Fruit fly (Drosophila melanogaster): ENCODE measurements around the gene CG11779.

CG11779 gene

DNA sequence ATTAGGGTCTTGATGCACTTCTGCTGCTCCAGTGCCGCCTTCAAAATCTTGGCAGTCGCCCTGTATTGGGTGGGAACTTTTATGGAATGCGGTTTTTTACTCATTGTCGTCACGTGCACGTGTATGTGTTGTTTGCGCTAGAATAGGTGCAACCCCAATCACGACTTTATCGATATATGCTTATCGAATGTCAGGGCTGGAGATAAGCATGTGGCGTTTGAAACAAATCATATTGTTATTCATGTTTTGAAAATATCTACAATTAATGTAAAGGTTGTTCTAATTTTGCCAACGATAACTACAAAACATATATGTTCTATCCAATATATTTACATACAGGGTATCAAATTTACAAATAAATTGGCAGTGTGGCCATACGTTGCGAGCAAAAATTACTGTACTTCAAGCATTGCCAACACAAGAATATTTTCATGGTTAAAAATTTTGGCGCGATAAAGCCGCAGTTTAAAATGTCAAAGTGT is 2.5 kb upstream of the CG11779 start, which contains the start of the genes CG42359 and Nsun5 (continued):
- TF ChIP-seq D (optimal IDR thresholded peaks at IDR 0.05) = no peak
- peak; percentile 79 for TF ChIP-seq D (GFP tag; optimal IDR thresholded peaks at IDR 0.05)
- TF ChIP-seq Med (GFP tag) = peak; percentile 99
- TF ChIP-seq ash1 (GFP tag; optimal IDR thresholded peaks at IDR 0.05) = peak; percentile 57
- TF ChIP-seq CG8359 (GFP tag; optimal IDR thresholded peaks at IDR 0.05; ENCODE audit: borderline replicate concordance) = peak; percentile 64
- peak; percentile 57; the same call in 1 of the 2 replicates for TF ChIP-seq CG4360 (GFP tag; IDR thresholded peaks at IDR 0.05)
- TF ChIP-seq CG3065 (GFP tag; optimal IDR thresholded peaks at IDR 0.05) = peak; percentile 79
- peak; percentile 93 for TF ChIP-seq HmgZ (tag; optimal IDR thresholded peaks at IDR 0.05)
- TF ChIP-seq vfl (GFP tag; optimal IDR thresholded peaks at IDR 0.05) = peak; percentile 89
- TF ChIP-seq corto (GFP tag; optimal IDR thresholded peaks at IDR 0.05) = peak; percentile 26
- peak; percentile 89 for TF ChIP-seq CG2678 (tag; optimal IDR thresholded peaks at IDR 0.05)
- TF ChIP-seq CG1233 (GFP tag; optimal IDR thresholded peaks at IDR 0.05) = peak; percentile 81
- TF ChIP-seq bigmax (GFP tag; optimal IDR thresholded peaks at IDR 0.05) = peak; percentile 59
- peak; percentile 74 for TF ChIP-seq tna (GFP tag; IDR thresholded peaks at IDR 0.05; ENCODE audit: partially characterized antibody)
- TF ChIP-seq HHEX (GFP tag; optimal IDR thresholded peaks at IDR 0.05) = peak; percentile 84
- TF ChIP-seq CG8478 (optimal IDR thresholded peaks at IDR 0.05) = no peak
- TF ChIP-seq prd (optimal IDR thresholded peaks at IDR 0.05) = no peak
- peak; percentile 95 for TF ChIP-seq prd (GFP tag; IDR thresholded peaks at IDR 0.05)
- TF ChIP-seq bsh (GFP tag; optimal IDR thresholded peaks at IDR 0.05) = peak in 1 of 2 experiments; percentile 90
- TF ChIP-seq Lhr (GFP tag; optimal IDR thresholded peaks at IDR 0.05) = peak; percentile 88
- TF ChIP-seq CG10147 (GFP tag; optimal IDR thresholded peaks at IDR 0.05) = peak; percentile 85
- 0 out of 2 replicates have a peak, but pooled peaks have one; percentile 32 for TF ChIP-seq Doc2 (GFP tag; IDR thresholded peaks at IDR 0.05)
- peak; percentile 96 for TF ChIP-seq sna (GFP tag; IDR thresholded peaks at IDR 0.05; ENCODE audit: partially characterized antibody)
- peak; percentile 81 for TF ChIP-seq seq (GFP tag; IDR thresholded peaks at IDR 0.05)
- peak; percentile 91 for TF ChIP-seq Six4 (GFP tag; optimal IDR thresholded peaks at IDR 0.05)
- peak; percentile 88 for TF ChIP-seq mirr (GFP tag; optimal IDR thresholded peaks at IDR 0.05)
- peak; percentile 99 for TF ChIP-seq cwo (GFP tag; optimal IDR thresholded peaks at IDR 0.05)
- TF ChIP-seq Jarid2 (GFP tag; optimal IDR thresholded peaks at IDR 0.05) = peak; percentile 33
- peak; percentile 89 for TF ChIP-seq Ada2b (GFP tag; IDR thresholded peaks at IDR 0.05)
- no peak for TF ChIP-seq lov (optimal IDR thresholded peaks at IDR 0.05)
- TF ChIP-seq lov (GFP tag; IDR thresholded peaks at IDR 0.05) = peak; percentile 85; the same call in 2 of the 3 replicates
- TF ChIP-seq D19A (tag; optimal IDR thresholded peaks at IDR 0.05) = peak; percentile 81
- peak; percentile 88 for TF ChIP-seq CG9797 (GFP tag; optimal IDR thresholded peaks at IDR 0.05)
- TF ChIP-seq CG17359 (tag; optimal IDR thresholded peaks at IDR 0.05) = peak; percentile 90
- TF ChIP-seq hbn (GFP tag; IDR thresholded peaks at IDR 0.05; ENCODE audit: partially characterized antibody) = peak; percentile 96
- TF ChIP-seq Bgb (GFP tag; IDR thresholded peaks at IDR 0.05; ENCODE audit: partially characterized antibody) = peak; percentile 91
- TF ChIP-seq Max (GFP tag; optimal IDR thresholded peaks at IDR 0.05) = peak; percentile 97
- TF ChIP-seq Mrtf (GFP tag; IDR thresholded peaks at IDR 0.05) = peak; percentile 79
- TF ChIP-seq fd64A (GFP tag; optimal IDR thresholded peaks at IDR 0.05) = peak; percentile 10
- TF ChIP-seq chn (GFP tag; optimal IDR thresholded peaks at IDR 0.05) = peak; percentile 94
- peak; percentile 90 for TF ChIP-seq CG34422 (GFP tag; IDR thresholded peaks at IDR 0.05)
- peak; percentile 82 for TF ChIP-seq CG10959 (GFP tag; IDR thresholded peaks at IDR 0.05)
- TF ChIP-seq Hmx (GFP tag; optimal IDR thresholded peaks at IDR 0.05) = peak; percentile 56
- TF ChIP-seq her (GFP tag; optimal IDR thresholded peaks at IDR 0.05) = peak; percentile 89
- peak; percentile 90 for TF ChIP-seq CG4424 (GFP tag; optimal IDR thresholded peaks at IDR 0.05)
- peak; percentile 82 for TF ChIP-seq Nf-YC (tag; optimal IDR thresholded peaks at IDR 0.05)
- TF ChIP-seq Camta (GFP tag; optimal IDR thresholded peaks at IDR 0.05) = peak; percentile 88
- TF ChIP-seq Opbp (GFP tag; IDR thresholded peaks at IDR 0.05; ENCODE audit: partially characterized antibody) = peak; percentile 82
- peak; percentile 54; the same call in 1 of the 2 replicates for TF ChIP-seq ro (GFP tag; IDR thresholded peaks at IDR 0.05)
- peak; percentile 97 for TF ChIP-seq Dll (GFP tag; IDR thresholded peaks at IDR 0.05; ENCODE audit: partially characterized antibody)

Measured in whole organism, embryonic.